Fruit fly (Drosophila melanogaster) whole organism, embryonic: Measurements from ENCODE around the gene CG9799.

Source experiments
- CG10274 ChIP-seq: fragments of 200-800 bp; sonication (Bioruptor generic); optimal IDR thresholded peaks from 3 replicates; lab custom pipeline; 2017; ENCODE audit warnings: missing biosample characterization, mild to moderate bottlenecking, missing genetic modification characterization
- CG11696 ChIP-seq: fragments of 200-800 bp; sonication (Bioruptor generic); IDR thresholded peaks from 2 replicates; pipeline ENCODE4 v1.3.6; 2022; ENCODE audit warnings: missing biosample characterization, missing genetic modification characterization
- CG12219 ChIP-seq: fragments of 200-800 bp; sonication (Bioruptor generic); optimal IDR thresholded peaks from 3 replicates; lab custom pipeline; 2018; ENCODE audit warnings: missing biosample characterization, mild to moderate bottlenecking, missing genetic modification characterization
- CG14014 ChIP-seq: fragments of 200-800 bp; sonication (Bioruptor generic); IDR thresholded peaks from 2 replicates; pipeline ENCODE4 v1.3.6; 2022; ENCODE audit warnings: missing biosample characterization, missing genetic modification characterization
- CG15269 ChIP-seq: fragments of 200-800 bp; sonication (Bioruptor generic); optimal IDR thresholded peaks from 2 replicates; lab custom pipeline; 2018; ENCODE audit warnings: missing biosample characterization, mild to moderate bottlenecking, missing genetic modification characterization, moderate library complexity
- CG16863 ChIP-seq: fragments of 200-800 bp; sonication (Bioruptor generic); optimal IDR thresholded peaks from 3 replicates; lab custom pipeline; 2016; ENCODE audit warnings: missing biosample characterization, missing genetic modification characterization
- CG17328 ChIP-seq: fragments of 200-800 bp; sonication (Bioruptor generic); IDR thresholded peaks from 2 replicates; pipeline ENCODE4 v1.3.6; 2022; ENCODE audit warnings: missing biosample characterization, missing genetic modification characterization
- CG17359 ChIP-seq: fragments of 200-800 bp; sonication (Bioruptor generic); optimal IDR thresholded peaks from 3 replicates; lab custom pipeline; 2018; ENCODE audit warnings: missing biosample characterization, mild to moderate bottlenecking, missing genetic modification characterization, moderate library complexity
- CG17802 ChIP-seq: fragments of 200-800 bp; sonication (Bioruptor generic); optimal IDR thresholded peaks from 2 replicates; lab custom pipeline; 2018; ENCODE audit warnings: missing biosample characterization, mild to moderate bottlenecking, missing genetic modification characterization, moderate library complexity
- CG1832 ChIP-seq: fragments of 200-800 bp; sonication (Bioruptor generic); optimal IDR thresholded peaks from 2 replicates; lab custom pipeline; 2017; ENCODE audit warnings: missing biosample characterization, mild to moderate bottlenecking, missing genetic modification characterization, inconsistent platforms
- CG2120 ChIP-seq: fragments of 200-800 bp; sonication (Bioruptor generic); optimal IDR thresholded peaks from 3 replicates; lab custom pipeline; 2016; ENCODE audit warnings: missing biosample characterization, missing genetic modification characterization
- CG31365 ChIP-seq: fragments of 200-800 bp; sonication (Bioruptor generic); optimal IDR thresholded peaks from 2 replicates; lab custom pipeline; 2018; ENCODE audit warnings: missing biosample characterization, mild to moderate bottlenecking, missing genetic modification characterization
- CG31388 ChIP-seq: fragments of 200-800 bp; sonication (Bioruptor generic); optimal IDR thresholded peaks from 2 replicates; lab custom pipeline; 2016; ENCODE audit warnings: missing biosample characterization, missing genetic modification characterization
- CG3726 ChIP-seq: fragments of 200-800 bp; sonication (Bioruptor generic); IDR thresholded peaks from 3 replicates; pipeline ENCODE4, ENCODE4 v1.3.6; 2022; ENCODE audit warnings: missing biosample characterization, missing genetic modification characterization
- CG4282 ChIP-seq: fragments of 200-800 bp; sonication (Bioruptor generic); optimal IDR thresholded peaks from 2 replicates; lab custom pipeline; 2016; ENCODE audit warnings: missing biosample characterization, missing genetic modification characterization
- CG4617 ChIP-seq: fragments of 200-800 bp; sonication (Bioruptor generic); optimal IDR thresholded peaks from 3 replicates; lab custom pipeline; 2016; ENCODE audit warnings: missing biosample characterization, missing genetic modification characterization, borderline replicate concordance
- CG6254 ChIP-seq: fragments of 200-800 bp; sonication (Bioruptor generic); optimal IDR thresholded peaks from 3 replicates; lab custom pipeline; 2017; ENCODE audit warnings: mild to moderate bottlenecking, missing biosample characterization, missing genetic modification reagents, missing genetic modification characterization
- CG6813 ChIP-seq: fragments of 200-800 bp; sonication (Bioruptor generic); optimal IDR thresholded peaks from 2 replicates; lab custom pipeline; 2017; ENCODE audit warnings: missing biosample characterization, missing genetic modification characterization, mild to moderate bottlenecking, moderate library complexity, missing genetic modification reagents
- CG8290 ChIP-seq, 3 experiments: fragments of 200-800 bp; sonication (Bioruptor generic); optimal IDR thresholded peaks; 2 replicates each; lab custom pipeline; 2016 to 2019; ENCODE audit warnings: missing biosample characterization in 3 of 3, missing genetic modification characterization in 3 of 3, mild to moderate bottlenecking in 2 of 3, moderate library complexity in 1 of 3
- CG9727 ChIP-seq: fragments of 200-800 bp; sonication (Bioruptor generic); optimal IDR thresholded peaks from 3 replicates; lab custom pipeline; 2017; ENCODE audit warnings: missing biosample characterization, mild to moderate bottlenecking, missing genetic modification characterization
- CG9876 ChIP-seq: fragments of 200-800 bp; sonication (Bioruptor generic); optimal IDR thresholded peaks from 2 replicates; lab custom pipeline; 2016; ENCODE audit warnings: missing biosample characterization, missing genetic modification characterization
- Dad ChIP-seq: fragments of 200-800 bp; sonication (Bioruptor generic); optimal IDR thresholded peaks from 3 replicates; lab custom pipeline; 2016; ENCODE audit warnings: missing biosample characterization, missing genetic modification characterization
- Dbx ChIP-seq: fragments of 200-800 bp; sonication (Bioruptor generic); IDR thresholded peaks from 3 replicates; pipeline ENCODE4 v1.3.6; 2022; ENCODE audit warnings: missing biosample characterization, missing genetic modification characterization
- HLH4C ChIP-seq: fragments of 200-800 bp; sonication (Bioruptor generic); IDR thresholded peaks from 3 replicates; pipeline ENCODE4 v1.3.6; 2022; ENCODE audit warnings: missing biosample characterization, missing genetic modification characterization; ENCODE audit not compliant: partially characterized antibody
- Hr3 ChIP-seq: fragments of 200-800 bp; sonication (Bioruptor generic); optimal IDR thresholded peaks from 3 replicates; lab custom pipeline; 2016; ENCODE audit warnings: missing biosample characterization, missing genetic modification characterization
- Mad ChIP-seq: fragments of 200-800 bp; sonication (Bioruptor generic); optimal IDR thresholded peaks from 2 replicates; lab custom pipeline; 2016; ENCODE audit warnings: missing biosample characterization, missing genetic modification characterization
- Ssrp ChIP-seq: fragments of 200-800 bp; sonication (Bioruptor generic); optimal IDR thresholded peaks from 2 replicates; lab custom pipeline; 2018; ENCODE audit warnings: missing biosample characterization, mild to moderate bottlenecking, missing genetic modification characterization, moderate library complexity
- Xbp1 ChIP-seq: fragments of 200-800 bp; sonication (Bioruptor generic); optimal IDR thresholded peaks from 3 replicates; lab custom pipeline; 2016; ENCODE audit warnings: missing biosample characterization, mild to moderate bottlenecking, missing genetic modification characterization
- ara ChIP-seq: fragments of 200-800 bp; sonication (Bioruptor generic); IDR thresholded peaks from 2 replicates; pipeline ENCODE4 v1.3.6; 2022; ENCODE audit warnings: missing biosample characterization, missing genetic modification characterization
- bcd ChIP-seq: fragments of 200-800 bp; sonication (Bioruptor generic); optimal IDR thresholded peaks from 2 replicates; lab custom pipeline; 2017; ENCODE audit warnings: missing biosample characterization, mild to moderate bottlenecking, missing genetic modification characterization
- bigmax ChIP-seq: fragments of 200-800 bp; sonication (Bioruptor generic); optimal IDR thresholded peaks from 2 replicates; lab custom pipeline; 2018; ENCODE audit warnings: missing biosample characterization, mild to moderate bottlenecking, missing genetic modification characterization
- cad ChIP-seq: fragments of >200 bp; optimal IDR thresholded peaks from 2 replicates; lab custom pipeline; 2017; ENCODE audit warnings: missing biosample characterization, missing genetic modification characterization
- crc ChIP-seq: fragments of 200-800 bp; sonication (Bioruptor generic); optimal IDR thresholded peaks from 2 replicates; lab custom pipeline; 2016; ENCODE audit warnings: missing biosample characterization, missing genetic modification characterization
- dysf ChIP-seq: fragments of 200-800 bp; sonication (Bioruptor generic); IDR thresholded peaks from 3 replicates; pipeline ENCODE4 v1.3.6; 2022; ENCODE audit warnings: missing biosample characterization, missing genetic modification characterization
- fu2 ChIP-seq: fragments of 200-800 bp; sonication (Bioruptor generic); optimal IDR thresholded peaks from 2 replicates; lab custom pipeline; 2016; ENCODE audit warnings: missing biosample characterization, missing genetic modification characterization
- gcm2 ChIP-seq: fragments of 200-800 bp; sonication (Bioruptor generic); optimal IDR thresholded peaks from 2 replicates; lab custom pipeline; 2016; ENCODE audit warnings: missing biosample characterization, missing genetic modification characterization
- ind ChIP-seq: fragments of 200-800 bp; sonication (Bioruptor generic); optimal IDR thresholded peaks from 3 replicates; lab custom pipeline; 2016; ENCODE audit warnings: missing biosample characterization, missing genetic modification characterization
- jing ChIP-seq: fragments of 200-800 bp; sonication (Bioruptor generic); optimal IDR thresholded peaks from 2 replicates; lab custom pipeline; 2018; ENCODE audit warnings: missing biosample characterization, mild to moderate bottlenecking, missing genetic modification characterization
- ken ChIP-seq: fragments of 200-800 bp; sonication (Bioruptor generic); IDR thresholded peaks from 3 replicates; pipeline ENCODE4 v1.3.6; 2022; ENCODE audit warnings: missing biosample characterization, missing genetic modification characterization
- lmd ChIP-seq: fragments of 200-800 bp; sonication (Bioruptor generic); IDR thresholded peaks from 2 replicates; pipeline ENCODE4 v1.3.6; 2022; ENCODE audit warnings: missing biosample characterization, missing genetic modification characterization
- otp ChIP-seq: fragments of 200-800 bp; sonication (Bioruptor generic); IDR thresholded peaks from 3 replicates; pipeline ENCODE4, ENCODE4 v1.3.6; 2022; ENCODE audit warnings: missing biosample characterization, missing genetic modification characterization
- pros ChIP-seq: fragments of 200-800 bp; sonication (Bioruptor generic); optimal IDR thresholded peaks from 3 replicates; lab custom pipeline; 2019; ENCODE audit warnings: missing biosample characterization, mild to moderate bottlenecking, missing genetic modification characterization, moderate library complexity
- ranshi ChIP-seq: fragments of 200-800 bp; sonication (Bioruptor generic); IDR thresholded peaks from 2 replicates; pipeline ENCODE4 v1.3.6; 2022; ENCODE audit warnings: missing biosample characterization, missing genetic modification characterization
- scrt ChIP-seq: fragments of 200-800 bp; sonication (Bioruptor generic); optimal IDR thresholded peaks from 2 replicates; lab custom pipeline; 2018; ENCODE audit warnings: missing biosample characterization, mild to moderate bottlenecking, missing genetic modification characterization, moderate library complexity
- sr ChIP-seq: fragments of 200-800 bp; sonication (Bioruptor generic); IDR thresholded peaks from 3 replicates; pipeline ENCODE4 v1.3.6; 2022; ENCODE audit warnings: missing biosample characterization, missing genetic modification characterization
- sug ChIP-seq: fragments of 200-800 bp; optimal IDR thresholded peaks from 2 replicates; lab custom pipeline; 2019; ENCODE audit warnings: missing biosample characterization, mild to moderate bottlenecking, missing genetic modification characterization, moderate library complexity
- tap ChIP-seq: fragments of 200-800 bp; optimal IDR thresholded peaks from 3 replicates; lab custom pipeline; 2019; ENCODE audit warnings: missing biosample characterization, mild to moderate bottlenecking, missing genetic modification characterization, moderate library complexity
- vfl ChIP-seq: fragments of 200-800 bp; sonication (Bioruptor generic); optimal IDR thresholded peaks from 2 replicates; lab custom pipeline; 2016; ENCODE audit warnings: missing biosample characterization, missing genetic modification characterization

Gene CG9799

DNA sequence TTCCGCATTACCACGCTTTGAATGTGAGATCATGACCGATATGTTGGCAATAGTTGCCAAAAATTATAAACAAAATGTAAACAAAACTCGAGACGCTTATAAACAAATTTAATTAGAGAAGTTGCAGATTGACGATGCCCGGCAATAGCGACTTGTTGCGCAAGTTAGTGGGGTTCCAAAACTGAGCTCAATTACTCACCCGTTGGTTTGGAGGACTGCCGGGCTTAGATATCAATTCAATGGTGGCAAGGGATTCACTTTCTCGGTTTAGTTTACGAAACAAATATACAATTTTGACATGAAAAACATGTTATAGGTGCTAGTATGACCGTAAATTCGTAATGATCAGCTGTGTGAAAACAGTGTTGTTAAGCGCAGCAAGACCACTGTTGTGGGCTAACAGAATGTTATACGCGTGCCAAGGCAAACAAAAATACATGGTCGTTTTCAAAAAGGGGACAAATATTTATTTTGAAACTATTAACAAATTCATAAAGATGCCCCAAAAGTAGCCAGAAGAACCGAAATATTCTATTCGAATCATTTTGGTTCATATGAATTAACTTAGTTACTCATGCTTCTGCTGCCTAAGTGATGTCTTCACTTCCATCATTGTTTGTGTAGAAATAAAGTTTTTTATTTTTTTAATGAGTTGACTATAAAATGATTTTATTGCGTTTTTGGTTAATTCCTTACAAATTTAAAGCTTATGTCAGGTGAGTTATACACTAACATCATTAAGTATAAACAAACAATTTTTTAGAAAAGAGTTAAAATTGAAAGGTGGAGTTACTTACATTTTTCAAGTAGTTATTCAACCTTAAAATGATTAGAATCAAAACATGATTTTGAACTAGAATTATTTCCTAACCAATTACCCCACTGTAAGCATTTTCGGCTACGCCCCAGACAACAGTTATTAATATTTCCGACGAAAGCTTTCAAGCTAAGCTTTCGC, 21.7 kb downstream of the CG9799 start, which contains the start of gene Elp6 (continued):
- peak; percentile 44 for TF ChIP-seq CG16863
- peak; percentile 83 for TF ChIP-seq CG9727 (GFP tag; lab: Kevin White, UChicago)
- TF ChIP-seq HLH4C (GFP tag; lab: Robert Waterston, UW), result no peak
- no peak for TF ChIP-seq ara (GFP tag; lab: Robert Waterston, UW)
- TF ChIP-seq CG3726, result no peak
- peak; percentile 29 for TF ChIP-seq CG10274 (GFP tag; lab: Kevin White, UChicago)
- TF ChIP-seq Ssrp (tag; lab: Kevin White, UChicago), result peak; percentile 46
- peak; percentile 14 for TF ChIP-seq CG6813 (GFP tag; lab: Kevin White, UChicago)
- TF ChIP-seq Dbx (GFP tag; lab: Robert Waterston, UW), result peak; percentile 53; the same call in 2 of the 3 replicates
- TF ChIP-seq CG1832 (GFP tag; lab: Kevin White, UChicago), result no peak
- TF ChIP-seq Hr3 (GFP tag; lab: Kevin White, UChicago), result peak; percentile 76
- TF ChIP-seq ranshi, result peak; percentile 63; the same call in 1 of the 2 replicates
- TF ChIP-seq CG11696 (GFP tag; lab: Robert Waterston, UW), result no peak
- TF ChIP-seq CG2120 (GFP tag; lab: Kevin White, UChicago), result peak; percentile 86
- TF ChIP-seq CG8290 (GFP tag; optimal IDR thresholded peaks at IDR 0.05; lab: Kevin White, UChicago), result no peak
- TF ChIP-seq CG8290 (tag; optimal IDR thresholded peaks at IDR 0.05; lab: Kevin White, UChicago), result peak in 1 of 2 experiments; percentile 62
- peak; percentile 68 for TF ChIP-seq scrt (GFP tag; lab: Kevin White, UChicago)
- peak; percentile 41 for TF ChIP-seq sug (tag; lab: Kevin White, UChicago)
- TF ChIP-seq CG4617, result no peak
- peak; percentile 74 for TF ChIP-seq CG15269 (tag; lab: Kevin White, UChicago)
- no peak for TF ChIP-seq sr (GFP tag; lab: Robert Waterston, UW)
- peak; percentile 49 for TF ChIP-seq gcm2 (GFP tag; lab: Kevin White, UChicago)
- TF ChIP-seq ken (GFP tag; lab: Robert Waterston, UW), result 0 out of 3 replicates have a peak, but pooled peaks have one; percentile 20
- TF ChIP-seq jing, result peak; percentile 39
- no peak for TF ChIP-seq otp (GFP tag; lab: Robert Waterston, UW)
- peak; percentile 73 for TF ChIP-seq bcd
- peak; percentile 72 for TF ChIP-seq fu2 (GFP tag; lab: Kevin White, UChicago)
- TF ChIP-seq CG17359 (tag; lab: Kevin White, UChicago), result peak; percentile 57
- no peak for TF ChIP-seq cad (GFP tag; lab: Kevin White, UChicago)
- no peak for TF ChIP-seq CG9876 (GFP tag; lab: Kevin White, UChicago)
- peak; percentile 47 for TF ChIP-seq tap (tag; lab: Kevin White, UChicago)
- TF ChIP-seq CG17328 (GFP tag; lab: Robert Waterston, UW), result peak; percentile 60
- TF ChIP-seq dysf (GFP tag; lab: Robert Waterston, UW), result peak; percentile 76
- TF ChIP-seq CG4282 (GFP tag; lab: Kevin White, UChicago), result no peak
- peak; percentile 67 for TF ChIP-seq Xbp1 (GFP tag; lab: Kevin White, UChicago)
- no peak for TF ChIP-seq bigmax (GFP tag; lab: Kevin White, UChicago)
- TF ChIP-seq CG31365 (tag; lab: Kevin White, UChicago), result no peak
- TF ChIP-seq CG6254 (GFP tag; lab: Kevin White, UChicago), result no peak
- no peak for TF ChIP-seq Mad (GFP tag; lab: Kevin White, UChicago)
- TF ChIP-seq CG17802, result no peak
- no peak for TF ChIP-seq Dad (GFP tag; lab: Kevin White, UChicago)
- peak; percentile 3 for TF ChIP-seq CG31388 (GFP tag; lab: Kevin White, UChicago)
- peak; percentile 62 for TF ChIP-seq lmd (GFP tag; lab: Robert Waterston, UW)
- TF ChIP-seq pros (GFP tag; lab: Kevin White, UChicago), result no peak
- TF ChIP-seq ind (GFP tag; lab: Kevin White, UChicago), result peak; percentile 68
- TF ChIP-seq crc (GFP tag; lab: Kevin White, UChicago), result peak; percentile 35
- peak; percentile 60 for TF ChIP-seq CG14014 (GFP tag; lab: Robert Waterston, UW)
- no peak for TF ChIP-seq vfl
- TF ChIP-seq CG12219 (GFP tag; lab: Kevin White, UChicago), result peak; percentile 19
